Worm (Caenorhabditis elegans) whole organism, L4 larva: ENCODE measurements around the gene F57F4.1.

Source experiments
- F10B5.3 ChIP-seq: sonication (generic microtip); optimal IDR thresholded peaks from 2 replicates; lab custom pipeline; 2016; ENCODE audit warnings: mild to moderate bottlenecking, missing genetic modification characterization, missing compliant biosample characterization
- F44E2.7 ChIP-seq: fragments of 200-800 bp; sonication (Bioruptor generic); IDR thresholded peaks from 2 replicates; pipeline ENCODE4 v2.1.2; 2022; ENCODE audit warnings: missing genetic modification characterization, missing compliant biosample characterization
- T26A8.4 ChIP-seq: fragments of 200-800 bp; sonication (Bioruptor generic); IDR thresholded peaks from 2 replicates; pipeline ENCODE4 v1.3.6; 2022; ENCODE audit warnings: missing genetic modification characterization, missing compliant biosample characterization
- Y105C5A.15 ChIP-seq: fragments of 200-800 bp; sonication (Bioruptor generic); IDR thresholded peaks from 2 replicates; pipeline ENCODE4 v1.3.6; 2022; ENCODE audit warnings: missing genetic modification characterization, missing compliant biosample characterization
- ZK337.2 ChIP-seq: fragments of 200-800 bp; sonication (Bioruptor generic); IDR thresholded peaks from 2 replicates; pipeline ENCODE4 v1.3.6; 2022; ENCODE audit warnings: missing genetic modification reagents, missing genetic modification characterization, missing compliant biosample characterization
- aha-1 ChIP-seq: fragments of 150-350 bp; peaks from one replicate; lab custom pipeline; 2014; ENCODE audit warnings: missing biosample characterization, missing genetic modification characterization
- arid-1 ChIP-seq: fragments of 200-800 bp; sonication (Bioruptor generic); conservative IDR thresholded peaks from 2 replicates; pipeline ENCODE4 v1.3.6; 2022; ENCODE audit warnings: missing genetic modification reagents, missing genetic modification characterization, missing compliant biosample characterization
- ceh-28 ChIP-seq: fragments of 150-350 bp; optimal IDR thresholded peaks from 2 replicates; lab custom pipeline; 2014; ENCODE audit warnings: missing biosample characterization, missing genetic modification reagents, missing genetic modification characterization
- ceh-32 ChIP-seq: sonication (generic microtip); optimal IDR thresholded peaks from 2 replicates; lab custom pipeline; 2016; ENCODE audit warnings: mild to moderate bottlenecking, missing genetic modification characterization, missing compliant biosample characterization; ENCODE audit not compliant: poor library complexity
- daf-16 ChIP-seq, 3 experiments: sonication (generic microtip); optimal IDR thresholded peaks; 2 replicates each; lab custom pipeline; 2016 to 2017; ENCODE audit warnings: missing genetic modification characterization in 3 of 3, missing genetic modification reagents in 3 of 3, mild to moderate bottlenecking in 2 of 3, missing compliant biosample characterization in 2 of 3, missing biosample characterization in 1 of 3, moderate library complexity in 1 of 3
- hif-1 ChIP-seq, 2 experiments: sonication (generic microtip); optimal IDR thresholded peaks; 2 replicates each; lab custom pipeline; 2016 to 2017; ENCODE audit warnings: missing compliant biosample characterization in 2 of 2, missing genetic modification characterization in 2 of 2, missing genetic modification reagents in 2 of 2, missing genotype in 2 of 2, mild to moderate bottlenecking in 1 of 2
- hlh-11 ChIP-seq: fragments of 200-800 bp; sonication (Bioruptor generic); optimal IDR thresholded peaks from 2 replicates; lab custom pipeline; 2018; ENCODE audit warnings: mild to moderate bottlenecking, missing genetic modification characterization, missing compliant biosample characterization
- hlh-30 ChIP-seq: sonication (generic microtip); optimal IDR thresholded peaks from 2 replicates; lab custom pipeline; 2017; ENCODE audit warnings: antibody characterized with exemption, mild to moderate bottlenecking, missing genetic modification characterization, missing compliant biosample characterization; ENCODE audit not compliant: insufficient read depth
- hmg-1.1 ChIP-seq: fragments of 200-800 bp; sonication (Bioruptor generic); IDR thresholded peaks from 2 replicates; pipeline ENCODE4 v1.3.6; 2022; ENCODE audit warnings: missing genetic modification reagents, missing genetic modification characterization, missing compliant biosample characterization
- lim-7 ChIP-seq: fragments of 200-800 bp; sonication (Bioruptor generic); IDR thresholded peaks from 2 replicates; pipeline ENCODE4 v1.3.6; 2022; ENCODE audit warnings: missing genetic modification characterization, missing compliant biosample characterization
- lin-13 ChIP-seq: fragments of 150-350 bp; optimal IDR thresholded peaks from 2 replicates; lab custom pipeline; 2014; ENCODE audit warnings: missing biosample characterization, missing genetic modification reagents, missing genetic modification characterization
- lin-29 ChIP-seq: fragments of 200-800 bp; sonication (Bioruptor generic); IDR thresholded peaks from 2 replicates; pipeline ENCODE4 v1.3.6; 2022; ENCODE audit warnings: missing genetic modification reagents, missing genetic modification characterization, missing compliant biosample characterization
- lin-38 ChIP-seq: fragments of 200-800 bp; sonication (Bioruptor generic); IDR thresholded peaks from 2 replicates; pipeline ENCODE4 v1.3.6; 2022; ENCODE audit warnings: missing genetic modification reagents, missing genetic modification characterization, missing compliant biosample characterization
- mdl-1 ChIP-seq, 2 experiments: fragments of 150-350 bp in 1 of 2; sonication (generic microtip) in 1 of 2; optimal IDR thresholded peaks; 2 replicates each; lab custom pipeline; 2014 to 2017; ENCODE audit warnings: missing biosample characterization in 2 of 2, missing genetic modification characterization in 2 of 2
- mxl-3 ChIP-seq: fragments of 200-800 bp; sonication (Bioruptor generic); optimal IDR thresholded peaks from 2 replicates; lab custom pipeline; 2018; ENCODE audit warnings: mild to moderate bottlenecking, missing genetic modification characterization, missing compliant biosample characterization
- nhr-11 ChIP-seq: fragments of 150-350 bp; optimal IDR thresholded peaks from 2 replicates; lab custom pipeline; 2014; ENCODE audit warnings: missing biosample characterization, missing genetic modification characterization
- nhr-25 ChIP-seq: sonication (generic microtip); optimal IDR thresholded peaks from 2 replicates; lab custom pipeline; 2017; ENCODE audit warnings: missing genetic modification characterization, mild to moderate bottlenecking, missing compliant biosample characterization, antibody characterized with exemption, moderate library complexity, borderline replicate concordance; ENCODE audit not compliant: insufficient read depth
- nhr-28 ChIP-seq: fragments of 150-350 bp; optimal IDR thresholded peaks from 2 replicates; lab custom pipeline; 2014; ENCODE audit warnings: missing biosample characterization, missing genetic modification characterization
- nhr-41 ChIP-seq: fragments of 200-800 bp; sonication (Bioruptor generic); IDR thresholded peaks from 2 replicates; pipeline ENCODE4 v1.3.6; 2022; ENCODE audit warnings: missing genetic modification reagents, missing genetic modification characterization, missing compliant biosample characterization
- nhr-42 ChIP-seq: fragments of 200-800 bp; sonication (Bioruptor generic); IDR thresholded peaks from 2 replicates; pipeline ENCODE4 v1.3.6; 2022; ENCODE audit warnings: missing genetic modification characterization, missing compliant biosample characterization
- nhr-48 ChIP-seq: sonication (generic microtip); optimal IDR thresholded peaks from 2 replicates; lab custom pipeline; 2016; ENCODE audit warnings: mild to moderate bottlenecking, missing genetic modification characterization, missing compliant biosample characterization
- nhr-76 ChIP-seq: fragments of 150-350 bp; optimal IDR thresholded peaks from 2 replicates; lab custom pipeline; 2014; ENCODE audit warnings: missing biosample characterization, missing genetic modification characterization
- pha-4 ChIP-seq, 2 experiments: fragments of 150-350 bp in 1 of 2; fragments of 200-800 bp in 1 of 2; sonication (Bioruptor generic) in 1 of 2; IDR thresholded peaks in 1 of 2; optimal IDR thresholded peaks in 1 of 2; 2 replicates each; pipeline versions ENCODE4 v1.3.6 to Lab custom; 2014 to 2022; ENCODE audit warnings: missing genetic modification characterization in 2 of 2, missing genetic modification reagents in 2 of 2, missing biosample characterization in 1 of 2, missing compliant biosample characterization in 1 of 2
- saeg-2 ChIP-seq: fragments of 200-800 bp; sonication (Bioruptor generic); IDR thresholded peaks from 2 replicates; pipeline ENCODE4 v1.3.6; 2022; ENCODE audit warnings: missing genetic modification reagents, missing genetic modification characterization, missing compliant biosample characterization
- set-16 ChIP-seq: fragments of 200-800 bp; sonication (Bioruptor generic); IDR thresholded peaks from 2 replicates; pipeline ENCODE4 v1.3.6; 2022; ENCODE audit warnings: missing genetic modification reagents, missing genetic modification characterization, missing compliant biosample characterization
- vab-7 ChIP-seq: fragments of 200-800 bp; sonication (Bioruptor generic); IDR thresholded peaks from 2 replicates; pipeline ENCODE4 v1.3.6; 2022; ENCODE audit warnings: missing genetic modification reagents, missing genetic modification characterization, missing compliant biosample characterization
- zfp-3 ChIP-seq: fragments of 200-800 bp; sonication (Bioruptor generic); conservative IDR thresholded peaks from 2 replicates; pipeline ENCODE4 v1.3.6; 2022; ENCODE audit warnings: missing genetic modification reagents, missing genetic modification characterization, missing compliant biosample characterization
- ztf-11 ChIP-seq: fragments of 150-350 bp; optimal IDR thresholded peaks from 2 replicates; lab custom pipeline; 2014; ENCODE audit warnings: missing biosample characterization, missing genetic modification characterization

Gene F57F4.1

ce11 chrV:6350109-6350508, 40.2 kb upstream of the F57F4.1 start (continued):
- TF ChIP-seq ztf-11 (tag; lab: Kevin White, UChicago) = no peak
- TF ChIP-seq lin-38 (GFP tag; lab: Robert Waterston, UW) = no peak
- TF ChIP-seq lin-13 (GFP tag; lab: Kevin White, UChicago) = no peak
- no peak for TF ChIP-seq F44E2.7 (GFP tag; lab: Robert Waterston, UW)
- TF ChIP-seq zfp-3 (GFP tag; lab: Robert Waterston, UW) = no peak
- no peak for TF ChIP-seq nhr-76 (tag; lab: Kevin White, UChicago)
- peak in 1 of 2 experiments; percentile 10 for TF ChIP-seq daf-16 (GFP tag; optimal IDR thresholded peaks at IDR 0.05; lab: Kevin White, UChicago)
- no peak for TF ChIP-seq daf-16 (tag; optimal IDR thresholded peaks at IDR 0.05; lab: Kevin White, UChicago)
- no peak for TF ChIP-seq lim-7 (GFP tag; lab: Robert Waterston, UW)
- peak in 1 of 2 experiments; percentile 58 for TF ChIP-seq mdl-1 (tag; optimal IDR thresholded peaks at IDR 0.05; lab: Kevin White, UChicago)
- TF ChIP-seq, all 104 proteins: peak for 13

DNA sequence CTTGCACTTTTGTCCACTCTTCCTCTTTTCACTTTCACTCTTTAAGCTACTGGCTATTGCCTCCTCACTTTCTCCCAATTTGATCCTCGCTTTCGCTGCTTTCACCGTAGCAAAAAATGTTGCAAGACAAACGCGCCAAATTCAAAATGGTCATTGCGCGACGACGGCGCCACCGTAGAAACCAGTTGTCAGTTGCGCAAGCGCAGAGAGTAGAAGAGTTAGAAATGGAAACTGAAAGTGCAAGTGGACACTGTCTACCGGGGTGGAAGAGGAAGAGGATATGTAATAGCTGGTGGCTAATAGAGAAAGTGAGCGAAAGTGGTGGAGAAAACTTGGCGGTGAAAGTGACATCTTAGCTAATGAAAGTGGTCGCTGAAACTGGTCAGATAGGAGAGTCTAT, 39.1 kb upstream of the F57F4.1 start:
- TF ChIP-seq pha-4 (GFP tag; IDR thresholded peaks at IDR 0.05; lab: Robert Waterston, UW) = no peak
- TF ChIP-seq pha-4 (tag; optimal IDR thresholded peaks at IDR 0.05; lab: Kevin White, UChicago) = no peak
- no peak for TF ChIP-seq hif-1 (tag; optimal IDR thresholded peaks at IDR 0.05; lab: Kevin White, UChicago)
- 0 out of 2 replicates have a peak, but pooled peaks have one; percentile 23 for TF ChIP-seq arid-1 (GFP tag; lab: Robert Waterston, UW)
- peak; percentile 61 for TF ChIP-seq nhr-48 (tag; lab: Kevin White, UChicago)
- TF ChIP-seq mxl-3 (GFP tag; lab: Kevin White, UChicago) = peak; percentile 5
- no peak for TF ChIP-seq saeg-2 (GFP tag; lab: Robert Waterston, UW)
- peak in 1 of 2 experiments; percentile 41 for TF ChIP-seq mdl-1 (tag; optimal IDR thresholded peaks at IDR 0.05; lab: Kevin White, UChicago)
- no peak for TF ChIP-seq ceh-28 (tag; lab: Kevin White, UChicago)
- TF ChIP-seq hmg-1.1 (GFP tag; lab: Robert Waterston, UW) = 0 out of 2 replicates have a peak, but pooled peaks have one; percentile 22
- no peak for TF ChIP-seq T26A8.4 (GFP tag; lab: Robert Waterston, UW)
- TF ChIP-seq ceh-32 (tag; lab: Kevin White, UChicago) = no peak
- TF ChIP-seq nhr-11 (tag; lab: Kevin White, UChicago) = no peak
- TF ChIP-seq nhr-41 (GFP tag; lab: Robert Waterston, UW) = peak; percentile 49; the same call in 1 of the 2 replicates
- peak; percentile 96 for TF ChIP-seq aha-1 (tag; lab: Kevin White, UChicago)
- TF ChIP-seq ZK337.2 (GFP tag; lab: Robert Waterston, UW) = no peak
- peak; percentile 61 for TF ChIP-seq hlh-11 (tag; lab: Kevin White, UChicago)
- TF ChIP-seq lim-7 (GFP tag; lab: Robert Waterston, UW) = no peak
- peak; percentile 58; the same call in 1 of the 2 replicates for TF ChIP-seq lin-29 (GFP tag; lab: Robert Waterston, UW)
- no peak for TF ChIP-seq daf-16 (GFP tag; optimal IDR thresholded peaks at IDR 0.05; lab: Kevin White, UChicago)
- TF ChIP-seq daf-16 (tag; optimal IDR thresholded peaks at IDR 0.05; lab: Kevin White, UChicago) = no peak

ce11 chrV:6352350-6352749, 37.9 kb upstream of the F57F4.1 start:
- TF ChIP-seq mxl-3 (GFP tag; lab: Kevin White, UChicago) (peak; percentile 47), nhr-28 (tag; lab: Kevin White, UChicago) (peak; percentile 20), nhr-42 (GFP tag; lab: Robert Waterston, UW) (no peak), vab-7 (no peak), mdl-1 (tag; optimal IDR thresholded peaks at IDR 0.05; lab: Kevin White, UChicago) (peak in 1 of 2 experiments; percentile 32), lim-7 (GFP tag; lab: Robert Waterston, UW) (no peak), Y105C5A.15 (GFP tag; lab: Robert Waterston, UW) (no peak), saeg-2 (GFP tag; lab: Robert Waterston, UW) (no peak), hlh-11 (tag; lab: Kevin White, UChicago) (peak; percentile 50)

ce11 chrV:6353182-6353780, 37.0 kb upstream of the F57F4.1 start:
- TF ChIP-seq nhr-25 (tag; lab: Kevin White, UChicago) = no peak
- TF ChIP-seq set-16 (GFP tag; lab: Robert Waterston, UW) = 0 out of 2 replicates have a peak, but pooled peaks have one; percentile 7
- peak; percentile 51 for TF ChIP-seq mxl-3 (GFP tag; lab: Kevin White, UChicago)
- peak; percentile 11 for TF ChIP-seq hlh-30
- TF ChIP-seq mdl-1 (tag; optimal IDR thresholded peaks at IDR 0.05; lab: Kevin White, UChicago) = peak in 1 of 2 experiments; percentile 22
- no peak for TF ChIP-seq F10B5.3 (tag; lab: Kevin White, UChicago)
- no peak for TF ChIP-seq arid-1 (GFP tag; lab: Robert Waterston, UW)
- peak; percentile 25 for TF ChIP-seq hlh-11 (tag; lab: Kevin White, UChicago)
